Fruit fly (Drosophila melanogaster): ENCODE measurements around the gene RpL9.

DNA sequence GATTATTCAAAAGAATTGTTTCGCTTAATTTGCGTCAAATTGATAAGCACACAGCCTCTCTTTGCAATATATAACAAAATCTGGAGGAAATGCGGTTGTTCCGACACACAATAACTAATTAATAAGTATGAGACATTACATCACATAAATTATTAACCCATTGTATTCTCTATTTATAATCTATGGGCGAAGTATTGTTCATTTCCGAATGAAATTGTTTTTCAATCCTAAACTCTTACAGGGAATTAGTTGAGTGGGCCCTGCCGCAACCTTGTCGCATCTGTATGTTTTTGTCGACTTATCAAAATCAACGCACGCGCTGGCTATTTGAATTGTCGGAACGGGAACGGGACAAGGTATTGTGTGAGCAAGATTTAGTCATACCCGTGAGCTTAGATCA, 31.8 kb downstream of the RpL9 start, which contains the start of gene CG16743:
- TF ChIP-seq Spps (tag; optimal IDR thresholded peaks at IDR 0.05) (no peak), CG4424 (GFP tag; optimal IDR thresholded peaks at IDR 0.05) (no peak), Oli (tag; optimal IDR thresholded peaks at IDR 0.05) (no peak), CG10321 (GFP tag; IDR thresholded peaks at IDR 0.05) (no peak), usp (GFP tag; optimal IDR thresholded peaks at IDR 0.05) (no peak), crc (GFP tag; optimal IDR thresholded peaks at IDR 0.05) (no peak), CG9817 (tag; optimal IDR thresholded peaks at IDR 0.05) (no peak), sens-2 (GFP tag; IDR thresholded peaks at IDR 0.05) (no peak)

Data from whole organism, embryonic.